Worm (Caenorhabditis elegans) whole organism, L4/young adult: Measurements from ENCODE around the gene srh-138.
"Not testable (repeated sequence)": the region's sequence is repeated elsewhere in the genome, so short reads cannot be mapped to it uniquely, and the experiment has no call there.

Experiments used
- W03F9.2 ChIP-seq: fragments of 150-350 bp; optimal IDR thresholded peaks from 2 replicates; lab custom pipeline; 2014; ENCODE audit warnings: missing biosample characterization, missing genetic modification characterization
- him-1 ChIP-seq: sonication (generic microtip); optimal IDR thresholded peaks from 2 replicates; lab custom pipeline; 2016; ENCODE audit warnings: missing genotype, missing genetic modification reagents, missing genetic modification characterization, missing compliant biosample characterization

ce11 chrV:16515140-16515539 lies 44.3 kb upstream of the srh-138 start, which contains the start of gene F36D3.5:
- not testable (repeated sequence) for TF ChIP-seq him-1; W03F9.2 (tag; lab: Kevin White, UChicago)
